Worm (Caenorhabditis elegans): ENCODE measurements around the gene glp-1.

The glp-1 gene

DNA sequence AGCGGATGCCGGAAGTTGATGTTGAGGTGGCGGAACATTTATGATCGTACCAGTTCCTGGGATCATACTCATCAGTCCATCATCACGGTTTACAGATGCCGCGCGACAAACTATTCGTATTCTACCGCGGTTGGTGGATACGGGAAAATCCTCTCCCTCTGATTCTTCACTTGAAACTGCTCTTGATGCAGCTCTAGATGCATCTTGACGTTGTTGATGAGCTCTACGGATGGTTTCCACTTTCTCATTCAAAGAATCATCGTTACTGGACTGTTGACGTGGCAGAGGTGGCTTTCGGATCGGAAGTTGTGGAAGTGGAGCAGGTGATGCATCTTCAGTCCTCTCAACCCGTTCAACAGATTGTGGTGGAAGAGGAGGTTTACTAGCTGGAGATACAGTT, 57.1 kb downstream of the glp-1 start:
- TF ChIP-seq jun-1 (tag; optimal IDR thresholded peaks at IDR 0.05), result no peak
- no peak for TF ChIP-seq mml-1 (tag; optimal IDR thresholded peaks at IDR 0.05)
- TF ChIP-seq fkh-10 (GFP tag; optimal IDR thresholded peaks at IDR 0.05), result no peak
- no peak for TF ChIP-seq zag-1 (tag; optimal IDR thresholded peaks at IDR 0.05)
- TF ChIP-seq mdl-1 (tag; optimal IDR thresholded peaks at IDR 0.05), result no peak
- TF ChIP-seq tbx-2 (tag; optimal IDR thresholded peaks at IDR 0.05), result no peak
- no peak for TF ChIP-seq egl-5 (tag; optimal IDR thresholded peaks at IDR 0.05)
- no peak for TF ChIP-seq pqm-1 (tag; optimal IDR thresholded peaks at IDR 0.05)
